Fruit fly (Drosophila melanogaster): Measurements from ENCODE around the gene CG8097.

- TF ChIP-seq Dll (optimal IDR thresholded peaks at IDR 0.05) (no peak), psq (optimal IDR thresholded peaks at IDR 0.05) (no peak), CG8478 (optimal IDR thresholded peaks at IDR 0.05) (no peak)
Observed at dm6 chrX:15630815-15631214, 47.9 kb downstream of the CG8097 start.
